Fruit fly (Drosophila melanogaster): ENCODE results near the gene RpS19a.

RpS19a gene

dm6 chrX:16655724-16656235, 18.1 kb downstream of the RpS19a start (continued):
- TF ChIP-seq CG7987 (GFP tag; optimal IDR thresholded peaks at IDR 0.05) (peak; percentile 59), kah (GFP tag; optimal IDR thresholded peaks at IDR 0.05) (peak; percentile 63), NK7.1 (GFP tag; optimal IDR thresholded peaks at IDR 0.05) (no peak), lbe (GFP tag; optimal IDR thresholded peaks at IDR 0.05) (no peak), D19B (GFP tag; optimal IDR thresholded peaks at IDR 0.05) (peak; percentile 86), GATAe (GFP tag; conservative IDR thresholded peaks at IDR 0.05) (no peak), cg (GFP tag; optimal IDR thresholded peaks at IDR 0.05) (peak; percentile 90), Sry-δ (GFP tag; optimal IDR thresholded peaks at IDR 0.05) (no peak), dimm (GFP tag; IDR thresholded peaks at IDR 0.05) (no peak), CG33213 (GFP tag; optimal IDR thresholded peaks at IDR 0.05) (no peak), CG31365 (tag; optimal IDR thresholded peaks at IDR 0.05) (peak; percentile 86), caup (GFP tag; optimal IDR thresholded peaks at IDR 0.05; ENCODE audit: severe bottlenecking) (peak; percentile 64), CG6654 (GFP tag; optimal IDR thresholded peaks at IDR 0.05) (no peak), lab (GFP tag; optimal IDR thresholded peaks at IDR 0.05) (peak; percentile 59), Myb (GFP tag; optimal IDR thresholded peaks at IDR 0.05) (no peak), CG17186 (GFP tag; optimal IDR thresholded peaks at IDR 0.05) (no peak), Side (GFP tag; optimal IDR thresholded peaks at IDR 0.05) (no peak), NC2β (GFP tag; optimal IDR thresholded peaks at IDR 0.05) (peak; percentile 13), CG11504 (tag; optimal IDR thresholded peaks at IDR 0.05) (peak; percentile 99), CG10543 (GFP tag; optimal IDR thresholded peaks at IDR 0.05) (peak; percentile 75), CG3726 (GFP tag; IDR thresholded peaks at IDR 0.05) (no peak), D (optimal IDR thresholded peaks at IDR 0.05) (no peak), D (GFP tag; optimal IDR thresholded peaks at IDR 0.05) (peak; percentile 11), Hand (GFP tag; optimal IDR thresholded peaks at IDR 0.05) (peak; percentile 7), CG2678 (tag; optimal IDR thresholded peaks at IDR 0.05) (peak; percentile 39), Antp (GFP tag; optimal IDR thresholded peaks at IDR 0.05) (no peak), rib (GFP tag; IDR thresholded peaks at IDR 0.05) (0 out of 2 replicates have a peak, but pooled peaks have one; percentile 57), HmgZ (tag; optimal IDR thresholded peaks at IDR 0.05) (peak; percentile 57)

DNA sequence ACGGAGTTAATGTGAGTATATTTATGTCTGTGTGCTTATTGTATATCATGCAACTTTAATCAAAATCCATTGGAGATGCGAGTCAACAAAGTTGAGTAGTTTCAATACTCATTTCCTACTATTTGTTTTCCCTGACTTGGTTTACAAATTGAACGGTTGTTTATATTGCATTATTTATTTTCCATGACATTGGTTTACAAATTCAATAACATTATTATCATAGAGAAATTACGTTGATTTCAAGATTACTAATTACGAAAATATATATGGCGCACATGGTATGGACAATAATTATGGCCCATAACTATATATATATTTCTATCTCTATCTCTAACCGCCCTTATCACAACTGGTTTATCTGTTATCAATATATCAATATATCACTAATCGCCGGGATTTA, 22.9 kb downstream of the RpS19a start:
- TF ChIP-seq cas (GFP tag; IDR thresholded peaks at IDR 0.05) (no peak), Neu2 (GFP tag; optimal IDR thresholded peaks at IDR 0.05; ENCODE audit: borderline replicate concordance) (no peak), Mes4 (GFP tag; optimal IDR thresholded peaks at IDR 0.05) (no peak), CG6683 (GFP tag; optimal IDR thresholded peaks at IDR 0.05) (no peak), Bdp1 (GFP tag; optimal IDR thresholded peaks at IDR 0.05) (no peak), Nf-YB (GFP tag; optimal IDR thresholded peaks at IDR 0.05) (no peak), CG18599 (GFP tag; optimal IDR thresholded peaks at IDR 0.05) (no peak), sens (GFP tag) (peak; percentile 53), rib (GFP tag; IDR thresholded peaks at IDR 0.05) (no peak), CG33557 (GFP tag; optimal IDR thresholded peaks at IDR 0.05) (peak; percentile 5), CrebB (tag; optimal IDR thresholded peaks at IDR 0.05) (no peak), chn (GFP tag; optimal IDR thresholded peaks at IDR 0.05) (no peak), Gsc (GFP tag; IDR thresholded peaks at IDR 0.05) (no peak), dm (GFP tag; optimal IDR thresholded peaks at IDR 0.05) (no peak), bbx (GFP tag; IDR thresholded peaks at IDR 0.05; ENCODE audit: partially characterized antibody) (no peak), Sin3A (optimal IDR thresholded peaks at IDR 0.05) (no peak), da (GFP tag; optimal IDR thresholded peaks at IDR 0.05) (no peak), gfzf (GFP tag; optimal IDR thresholded peaks at IDR 0.05) (no peak), CG10274 (GFP tag; optimal IDR thresholded peaks at IDR 0.05) (no peak), CG10543 (GFP tag; optimal IDR thresholded peaks at IDR 0.05) (no peak), eve (GFP tag; optimal IDR thresholded peaks at IDR 0.05) (no peak), Oli (tag; optimal IDR thresholded peaks at IDR 0.05) (no peak), fd64A (GFP tag; optimal IDR thresholded peaks at IDR 0.05) (no peak), dmrt99B (tag; optimal IDR thresholded peaks at IDR 0.05) (no peak), luna (GFP tag; optimal IDR thresholded peaks at IDR 0.05) (no peak), chm (GFP tag; IDR thresholded peaks at IDR 0.05) (no peak)
